Worm (Caenorhabditis elegans): ENCODE measurements around the gene dpy-13.

DNA sequence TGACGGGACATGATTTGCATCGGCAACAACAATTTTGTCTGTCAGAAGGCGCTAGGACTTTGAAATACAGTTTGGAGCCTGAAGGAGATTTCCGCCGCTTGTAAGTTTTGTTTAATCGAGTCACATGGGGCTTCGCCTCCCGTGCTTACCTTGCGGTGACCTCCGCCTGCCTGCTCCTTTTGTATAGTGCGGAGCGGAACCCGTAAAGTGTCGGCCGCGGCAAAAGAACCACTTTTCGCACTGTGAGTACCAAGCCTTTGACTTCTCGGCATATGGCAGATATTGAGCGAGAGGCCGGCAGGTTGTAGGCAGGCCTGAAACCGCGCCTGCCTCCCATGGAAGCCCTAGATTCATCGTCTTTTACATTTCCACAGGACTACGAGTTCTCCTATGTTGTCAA is 30.5 kb downstream of the dpy-13 start:
- TF ChIP-seq dao-5 (tag; optimal IDR thresholded peaks at IDR 0.05) (no peak), W03F9.2 (tag; optimal IDR thresholded peaks at IDR 0.05) (no peak)

Data from whole organism, L4/young adult.